Fruit fly (Drosophila melanogaster): Measurements from ENCODE around the gene vri.

vri gene

DNA sequence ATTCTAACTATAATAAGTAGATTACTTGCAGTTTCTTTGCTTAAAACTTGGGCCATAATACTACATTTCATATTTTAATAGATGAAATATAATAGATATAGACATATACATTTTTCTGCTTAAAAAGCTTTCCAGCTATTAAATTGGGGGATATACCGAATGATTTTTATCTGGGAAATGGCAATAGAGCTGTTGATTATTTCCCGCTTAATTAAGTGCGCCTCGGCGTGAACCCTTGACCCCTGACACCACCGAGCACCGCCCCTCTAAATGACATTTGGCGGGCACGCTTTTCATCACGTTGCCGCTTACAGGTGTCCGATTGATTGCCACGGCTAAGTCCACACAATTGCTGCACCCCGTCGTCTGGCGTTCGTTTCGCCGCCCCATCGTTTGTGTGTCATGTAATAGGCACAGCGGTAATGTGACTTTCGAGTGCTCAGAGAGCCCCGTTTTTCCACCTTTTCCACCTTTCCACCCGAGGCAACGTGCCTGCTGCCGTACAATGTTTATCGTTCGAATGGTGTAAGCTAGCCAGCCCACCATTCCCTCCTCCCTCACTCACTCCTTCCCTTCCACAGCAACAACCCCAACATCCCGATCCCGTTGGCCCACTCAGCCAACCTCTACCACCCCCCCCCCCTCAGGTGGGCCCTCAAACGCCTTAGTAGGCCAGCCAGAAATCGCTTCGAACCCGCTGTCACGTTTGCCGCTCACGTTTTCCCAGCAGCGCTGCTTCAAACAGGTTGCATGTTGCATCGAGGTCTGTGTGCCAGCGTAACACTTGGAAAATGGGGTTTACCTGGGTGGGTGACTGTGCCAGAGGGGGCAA lies 12.3 kb downstream of the vri start (continued):
- no peak for TF ChIP-seq CG16779 (tag; optimal IDR thresholded peaks at IDR 0.05)
- no peak for TF ChIP-seq CG8319 (GFP tag; optimal IDR thresholded peaks at IDR 0.05)
- TF ChIP-seq CG10631 (GFP tag; optimal IDR thresholded peaks at IDR 0.05), result no peak
- no peak for TF ChIP-seq Hr4 (GFP tag; optimal IDR thresholded peaks at IDR 0.05)
- no peak for TF ChIP-seq fd59A (GFP tag; optimal IDR thresholded peaks at IDR 0.05)
- no peak for TF ChIP-seq CG6808 (GFP tag; optimal IDR thresholded peaks at IDR 0.05)
- TF ChIP-seq CG6276 (GFP tag; optimal IDR thresholded peaks at IDR 0.05), result peak; percentile 1
- TF ChIP-seq esn (GFP tag; optimal IDR thresholded peaks at IDR 0.05), result no peak
- TF ChIP-seq eg (GFP tag; IDR thresholded peaks at IDR 0.05), result 0 out of 3 replicates have a peak, but pooled peaks have one; percentile 16
- no peak for TF ChIP-seq CG15336 (GFP tag; IDR thresholded peaks at IDR 0.05)
- TF ChIP-seq Ets21C (GFP tag; optimal IDR thresholded peaks at IDR 0.05), result no peak
- TF ChIP-seq Ets96B (tag; optimal IDR thresholded peaks at IDR 0.05), result no peak
- no peak for TF ChIP-seq salr (GFP tag; optimal IDR thresholded peaks at IDR 0.05)
- no peak for TF ChIP-seq Sox15 (GFP tag; optimal IDR thresholded peaks at IDR 0.05)
- TF ChIP-seq Sox14 (GFP tag; optimal IDR thresholded peaks at IDR 0.05), result peak; percentile 6
- no peak for TF ChIP-seq CG6792 (GFP tag; optimal IDR thresholded peaks at IDR 0.05)
- TF ChIP-seq Blimp-1 (GFP tag; optimal IDR thresholded peaks at IDR 0.05), result peak; percentile 16

DNA sequence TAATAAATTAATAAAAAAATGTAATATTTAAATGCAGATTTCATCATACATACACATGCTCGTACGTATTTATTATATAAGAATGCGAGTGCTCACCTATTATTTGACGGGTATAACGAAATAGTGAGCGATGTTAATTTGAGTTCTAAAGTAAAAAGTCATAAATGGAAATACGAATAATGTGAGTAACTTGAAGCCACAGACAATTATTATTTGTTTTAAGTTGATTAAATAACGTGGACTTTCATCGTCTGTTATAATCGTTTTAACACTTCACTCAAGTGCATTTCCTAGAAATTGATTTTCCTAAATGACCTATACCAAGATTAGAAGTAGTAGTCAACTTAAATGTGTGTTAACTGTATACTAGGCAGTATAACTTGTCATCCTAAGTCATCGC lies 13.5 kb downstream of the vri start:
- TF ChIP-seq achi (GFP tag; optimal IDR thresholded peaks at IDR 0.05) (no peak), Lpt (GFP tag; optimal IDR thresholded peaks at IDR 0.05) (no peak), fd59A (GFP tag; optimal IDR thresholded peaks at IDR 0.05) (no peak), Sox14 (GFP tag; optimal IDR thresholded peaks at IDR 0.05) (peak; percentile 45), CG32006 (GFP tag; optimal IDR thresholded peaks at IDR 0.05) (peak; percentile 56), Blimp-1 (GFP tag; optimal IDR thresholded peaks at IDR 0.05) (no peak), dac (GFP tag; optimal IDR thresholded peaks at IDR 0.05) (no peak), Hr39 (GFP tag; optimal IDR thresholded peaks at IDR 0.05) (peak; percentile 31), Sox15 (GFP tag; optimal IDR thresholded peaks at IDR 0.05) (no peak), Gug (GFP tag; IDR thresholded peaks at IDR 0.05) (no peak; the same call in 1 of the 2 replicates), CG6808 (GFP tag; optimal IDR thresholded peaks at IDR 0.05) (no peak), CG11294 (GFP tag; IDR thresholded peaks at IDR 0.05) (peak; percentile 17; the same call in 1 of the 2 replicates), Met (GFP tag; optimal IDR thresholded peaks at IDR 0.05) (no peak), CG9139 (GFP tag; optimal IDR thresholded peaks at IDR 0.05) (no peak), CG8319 (GFP tag; optimal IDR thresholded peaks at IDR 0.05) (no peak), CG11902 (GFP tag; optimal IDR thresholded peaks at IDR 0.05) (no peak), CG10669 (GFP tag; optimal IDR thresholded peaks at IDR 0.05) (peak; percentile 10), acj6 (GFP tag; optimal IDR thresholded peaks at IDR 0.05) (peak; percentile 12), CG4318 (GFP tag; optimal IDR thresholded peaks at IDR 0.05) (peak; percentile 18), topi (GFP tag; optimal IDR thresholded peaks at IDR 0.05) (peak; percentile 24), lz (GFP tag; optimal IDR thresholded peaks at IDR 0.05) (peak; percentile 31), Hr38 (GFP tag; optimal IDR thresholded peaks at IDR 0.05) (no peak), dsx (GFP tag; optimal IDR thresholded peaks at IDR 0.05; ENCODE audit: poor library complexity, severe bottlenecking) (no peak), ss (GFP tag; optimal IDR thresholded peaks at IDR 0.05) (no peak), spab (GFP tag; optimal IDR thresholded peaks at IDR 0.05) (no peak), svp (GFP tag) (peak; percentile 68), esn (GFP tag; optimal IDR thresholded peaks at IDR 0.05) (peak; percentile 2), CG7368 (GFP tag; optimal IDR thresholded peaks at IDR 0.05) (no peak), vri (GFP tag; optimal IDR thresholded peaks at IDR 0.05) (no peak), net (GFP tag; optimal IDR thresholded peaks at IDR 0.05) (no peak), CG15336 (GFP tag; IDR thresholded peaks at IDR 0.05) (no peak; the same call in 1 of the 2 replicates), CG16779 (tag; optimal IDR thresholded peaks at IDR 0.05) (no peak), Ets21C (GFP tag; optimal IDR thresholded peaks at IDR 0.05) (no peak), Smox (GFP tag; optimal IDR thresholded peaks at IDR 0.05) (peak; percentile 23), CG34406 (GFP tag; optimal IDR thresholded peaks at IDR 0.05) (peak; percentile 20), fd85E (GFP tag; optimal IDR thresholded peaks at IDR 0.05) (no peak), Eip78C (GFP tag) (peak; percentile 63), CG6163 (GFP tag; IDR thresholded peaks at IDR 0.05) (no peak), CG1621 (tag; optimal IDR thresholded peaks at IDR 0.05) (no peak), salr (GFP tag; optimal IDR thresholded peaks at IDR 0.05) (no peak), Sox102F (GFP tag; optimal IDR thresholded peaks at IDR 0.05) (no peak)
